Fruit fly (Drosophila melanogaster) whole organism, adult: ENCODE data around the gene CG7215.
A peak's percentile ranks its signal among the peaks of the same experiment; 100 is the strongest.

Experiments used
- Clk ChIP-seq: fragments of 200-800 bp; sonication (Bioruptor generic); optimal IDR thresholded peaks from 2 replicates; lab custom pipeline; 2017; ENCODE audit warnings: missing biosample characterization, missing genetic modification characterization
- cic ChIP-seq: fragments of 200-800 bp; sonication (Bioruptor generic); optimal IDR thresholded peaks from 2 replicates; lab custom pipeline; 2017; ENCODE audit warnings: missing biosample characterization, mild to moderate bottlenecking, missing genetic modification characterization, moderate library complexity
- kay ChIP-seq: fragments of 200-800 bp; sonication (Bioruptor generic); peaks from one replicate; lab custom pipeline; 2016; ENCODE audit warnings: missing biosample characterization, missing genetic modification characterization, borderline replicate concordance
- ovo ChIP-seq: fragments of 200-800 bp; sonication (Bioruptor generic); optimal IDR thresholded peaks from 2 replicates; lab custom pipeline; 2016; ENCODE audit warnings: missing biosample characterization, missing genetic modification characterization
- pad ChIP-seq: fragments of 200-800 bp; sonication (Bioruptor generic); optimal IDR thresholded peaks from 3 replicates; lab custom pipeline; 2017; ENCODE audit warnings: missing biosample characterization, missing genetic modification characterization, mild to moderate bottlenecking, moderate library complexity, missing genetic modification reagents

DNA sequence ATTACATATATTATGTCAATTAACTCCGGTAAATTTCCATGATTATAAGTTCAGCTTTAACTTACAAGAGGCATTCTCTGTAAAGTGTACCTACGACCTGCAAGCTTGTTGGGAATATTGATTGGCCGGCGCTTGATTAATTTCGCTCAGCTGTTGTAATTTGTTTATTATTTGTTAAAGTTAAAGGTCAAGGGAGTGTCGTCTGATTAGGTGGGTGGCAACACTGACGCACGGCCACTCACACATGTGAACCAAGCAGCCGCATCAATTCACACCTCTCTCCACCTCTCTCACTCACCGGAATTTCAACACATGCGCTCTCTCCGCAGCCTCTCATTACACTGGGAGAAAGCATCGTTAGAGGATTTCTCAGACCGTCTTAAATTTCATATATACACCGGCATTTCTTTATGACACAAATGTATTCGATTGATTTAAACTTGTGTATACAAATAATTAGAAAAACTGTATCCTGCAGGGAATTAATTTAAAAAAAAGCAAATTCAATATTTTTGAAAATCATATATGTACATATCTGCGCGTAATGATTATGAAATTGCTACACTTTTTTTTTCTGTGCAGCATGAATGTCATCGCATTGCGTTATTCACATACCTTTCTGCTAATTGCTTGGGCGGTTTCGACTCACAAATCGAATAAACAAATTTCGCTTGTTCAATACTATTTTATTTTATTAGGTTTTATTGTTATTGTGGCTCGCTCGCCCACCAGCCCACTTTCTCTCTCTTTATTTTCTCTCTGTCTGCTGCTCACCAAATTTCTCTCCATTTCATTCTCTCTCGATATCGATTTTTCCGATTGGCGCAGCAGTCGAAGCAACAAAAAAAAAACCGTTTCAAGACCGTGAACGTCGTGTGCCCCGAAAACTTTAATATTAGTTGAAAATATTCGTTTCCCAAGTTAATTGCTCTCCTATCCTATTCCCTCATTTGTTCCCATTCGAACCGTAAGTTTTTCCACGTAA, 5.2 kb upstream of the CG7215 start:
- no peak for TF ChIP-seq kay
- TF ChIP-seq ovo: peak; percentile 35
- TF ChIP-seq Clk (GFP tag; lab: Kevin White, UChicago): peak; percentile 78
- peak; percentile 70 for TF ChIP-seq cic (GFP tag; lab: Kevin White, UChicago)
- peak; percentile 69 for TF ChIP-seq pad (GFP tag; lab: Kevin White, UChicago)
